Worm (Caenorhabditis elegans): Measurements from ENCODE around the gene scl-6.

DNA sequence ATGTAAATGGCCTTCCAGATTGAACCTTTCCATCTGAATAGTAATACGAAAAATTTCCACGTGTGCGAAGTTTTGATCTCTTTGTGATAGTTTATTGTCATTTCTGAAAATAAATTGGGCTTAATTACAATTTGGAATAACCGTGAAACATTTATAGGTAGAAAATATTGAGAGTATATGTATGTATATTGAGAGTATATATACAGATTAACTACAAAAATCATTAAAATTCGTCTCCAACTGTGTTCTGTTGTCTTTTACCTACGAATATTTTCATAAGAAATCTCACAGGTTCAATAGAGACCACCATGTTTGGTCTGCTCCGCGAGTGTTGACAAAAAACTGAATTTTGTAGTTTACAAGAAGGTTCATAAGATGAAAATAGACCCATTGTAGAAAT is 44.4 kb downstream of the scl-6 start, which contains the start of gene best-2:
- TF ChIP-seq lin-35 (GFP tag; optimal IDR thresholded peaks at IDR 0.05) (no peak), mcd-1 (GFP tag; IDR thresholded peaks at IDR 0.05) (no peak), unc-62 (GFP tag; optimal IDR thresholded peaks at IDR 0.05) (no peak), bed-1 (GFP tag; IDR thresholded peaks at IDR 0.05) (no peak), ztf-22 (GFP tag; optimal IDR thresholded peaks at IDR 0.05) (no peak), ztf-25 (GFP tag; IDR thresholded peaks at IDR 0.05) (no peak), nfyb-1 (GFP tag; IDR thresholded peaks at IDR 0.05) (no peak), cebp-2 (GFP tag; IDR thresholded peaks at IDR 0.05) (no peak), sptf-2 (GFP tag; optimal IDR thresholded peaks at IDR 0.05) (no peak), lin-40 (tag; optimal IDR thresholded peaks at IDR 0.05) (no peak)

Data from whole organism, young adult.